Fruit fly (Drosophila melanogaster): ENCODE results near the gene CG5565.

DNA sequence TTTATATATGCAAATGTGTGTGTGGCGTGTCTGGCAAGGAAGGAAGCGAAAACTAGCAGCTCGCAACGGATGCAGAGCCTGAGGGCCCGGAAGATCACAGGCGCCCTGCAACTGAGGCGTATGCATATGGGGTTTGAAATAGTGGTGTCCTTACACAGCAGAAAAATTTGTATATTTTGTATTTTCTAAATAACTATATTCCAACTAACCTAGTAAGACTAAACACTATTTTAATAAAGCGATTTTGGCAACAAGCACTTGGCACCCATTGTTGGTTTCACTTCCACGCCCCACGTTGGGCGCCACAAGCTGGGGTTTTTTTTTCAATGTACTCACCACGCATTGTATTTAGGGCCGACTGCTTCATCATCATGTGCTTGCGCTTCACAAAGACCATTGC is 30.8 kb upstream of the CG5565 start:
- TF ChIP-seq CG8478 (optimal IDR thresholded peaks at IDR 0.05) (no peak), CTCF (optimal IDR thresholded peaks at IDR 0.05) (no peak)

All from S2 (cell line).